Worm (Caenorhabditis elegans) whole organism, L3 larva: ENCODE measurements around the gene Y51H7C.10.

Experiments
- ceh-82 ChIP-seq: fragments of 150-350 bp; optimal IDR thresholded peaks from 2 replicates; lab custom pipeline; 2014; ENCODE audit warnings: missing biosample characterization, missing genetic modification characterization
- fos-1 ChIP-seq: fragments of 150-350 bp; optimal IDR thresholded peaks from 2 replicates; lab custom pipeline; 2014; ENCODE audit warnings: missing biosample characterization, missing genetic modification characterization
- mdl-1 ChIP-seq: fragments of 150-350 bp; optimal IDR thresholded peaks from 2 replicates; lab custom pipeline; 2014; ENCODE audit warnings: missing biosample characterization, missing genetic modification characterization
- nhr-11 ChIP-seq: fragments of 150-350 bp; optimal IDR thresholded peaks from 2 replicates; lab custom pipeline; 2014; ENCODE audit warnings: missing biosample characterization, missing genetic modification characterization
- nhr-23 ChIP-seq: fragments of 150-350 bp; optimal IDR thresholded peaks from 2 replicates; lab custom pipeline; 2014; ENCODE audit warnings: missing biosample characterization, missing genetic modification reagents, missing genetic modification characterization
- snpc-4 ChIP-seq: fragments of 150-350 bp; optimal IDR thresholded peaks from 2 replicates; lab custom pipeline; 2014; ENCODE audit warnings: missing biosample characterization, missing genetic modification characterization

ce11 chrII:1403056-1403455 lies 20.5 kb downstream of the Y51H7C.10 start, which contains the start of the genes Y51H7C.41 and cogc-4:
- TF ChIP-seq snpc-4 (tag; lab: Kevin White, UChicago) (no peak), ceh-82 (tag; lab: Kevin White, UChicago) (no peak), mdl-1 (no peak), nhr-11 (tag; lab: Kevin White, UChicago) (no peak), nhr-23 (tag; lab: Kevin White, UChicago) (no peak), fos-1 (tag; lab: Kevin White, UChicago) (no peak)
